Fruit fly (Drosophila melanogaster) whole organism, adult: ENCODE measurements around the gene CG14352.

ENCODE experiments used
- CG11617 ChIP-seq: fragments of 200-800 bp; sonication (Bioruptor generic); optimal IDR thresholded peaks from 2 replicates; lab custom pipeline; 2017; ENCODE audit warnings: mild to moderate bottlenecking, missing biosample characterization, missing genetic modification reagents, missing genetic modification characterization
- CG14711 ChIP-seq: fragments of 200-800 bp; sonication (Bioruptor generic); optimal IDR thresholded peaks from 2 replicates; lab custom pipeline; 2018; ENCODE audit warnings: missing biosample characterization, mild to moderate bottlenecking, missing genetic modification characterization, moderate library complexity
- CG7101 ChIP-seq: fragments of 200-800 bp; sonication (Bioruptor generic); optimal IDR thresholded peaks from 2 replicates; lab custom pipeline; 2018; ENCODE audit warnings: missing biosample characterization, mild to moderate bottlenecking, missing genetic modification characterization, moderate library complexity
- Clk ChIP-seq: fragments of 200-800 bp; sonication (Bioruptor generic); optimal IDR thresholded peaks from 2 replicates; lab custom pipeline; 2017; ENCODE audit warnings: missing biosample characterization, missing genetic modification characterization
- Mnt ChIP-seq: fragments of 200-800 bp; sonication (Bioruptor generic); optimal IDR thresholded peaks from 2 replicates; lab custom pipeline; 2016; ENCODE audit warnings: missing biosample characterization, mild to moderate bottlenecking, missing genetic modification characterization
- cic ChIP-seq: fragments of 200-800 bp; sonication (Bioruptor generic); optimal IDR thresholded peaks from 2 replicates; lab custom pipeline; 2017; ENCODE audit warnings: missing biosample characterization, mild to moderate bottlenecking, missing genetic modification characterization, moderate library complexity
- cnc ChIP-seq, 2 experiments: fragments of >200 bp; optimal IDR thresholded peaks; 2 replicates each; lab custom pipeline; 2017
- kay ChIP-seq: fragments of 200-800 bp; sonication (Bioruptor generic); peaks from one replicate; lab custom pipeline; 2016; ENCODE audit warnings: missing biosample characterization, missing genetic modification characterization, borderline replicate concordance
- ovo ChIP-seq: fragments of 200-800 bp; sonication (Bioruptor generic); optimal IDR thresholded peaks from 2 replicates; lab custom pipeline; 2016; ENCODE audit warnings: missing biosample characterization, missing genetic modification characterization
- toe ChIP-seq: fragments of 200-800 bp; sonication (Bioruptor generic); optimal IDR thresholded peaks from 2 replicates; lab custom pipeline; 2016; ENCODE audit warnings: missing biosample characterization, missing genetic modification characterization

DNA sequence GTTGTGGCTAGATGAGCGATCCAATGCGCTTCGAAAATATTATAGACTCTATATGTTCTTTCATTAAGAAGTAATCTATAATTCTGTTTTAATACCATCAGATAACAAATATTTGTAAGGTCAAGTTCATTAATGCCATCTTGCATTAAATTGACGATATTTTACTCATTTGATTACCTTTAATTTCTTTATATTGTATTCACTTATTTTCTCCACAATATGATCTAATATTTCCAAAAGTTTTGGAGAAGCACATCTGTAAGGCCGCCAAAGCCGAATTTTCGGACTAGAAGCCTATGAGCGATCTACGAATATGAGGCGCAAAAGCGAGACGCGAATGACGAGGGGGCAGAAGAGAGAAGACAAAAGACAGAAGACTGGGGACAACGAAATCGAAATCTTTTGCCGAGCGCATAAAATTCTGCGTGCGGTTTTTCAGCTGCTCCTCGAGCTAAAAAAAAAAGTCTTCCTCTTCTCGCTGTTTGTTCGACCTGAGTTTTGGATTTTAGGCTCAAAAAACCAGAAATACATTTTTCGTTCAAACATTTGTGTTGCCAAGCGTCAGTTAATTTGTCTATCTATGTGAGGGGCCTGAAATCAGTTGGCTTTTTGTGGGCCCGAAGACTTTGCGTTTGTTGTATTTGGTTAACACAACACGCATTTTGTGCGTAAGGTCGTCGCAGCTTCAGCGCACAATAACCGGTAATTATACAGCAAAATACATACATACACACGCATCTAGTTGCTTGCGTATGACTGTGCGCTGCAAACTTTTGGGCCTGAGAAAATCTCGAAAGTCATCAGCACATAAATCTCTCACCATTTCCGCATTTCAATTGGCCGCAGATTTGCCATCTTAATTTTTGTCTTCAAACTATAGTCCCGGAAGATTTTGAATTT is 27.7 kb downstream of the CG14352 start:
- TF ChIP-seq CG11617 (GFP tag; lab: Kevin White, UChicago) = no peak
- no peak for TF ChIP-seq toe (GFP tag; lab: Kevin White, UChicago)
- TF ChIP-seq CG14711 (tag; lab: Kevin White, UChicago) = no peak
- no peak for TF ChIP-seq Mnt (GFP tag; lab: Kevin White, UChicago)
- TF ChIP-seq kay (GFP tag; lab: Kevin White, UChicago) = no peak
- TF ChIP-seq cic = no peak
- no peak for TF ChIP-seq CG7101 (tag; lab: Kevin White, UChicago)
- no peak for TF ChIP-seq cnc (optimal IDR thresholded peaks at IDR 0.05; lab: Kevin White, UChicago)
- no peak for TF ChIP-seq ovo (GFP tag; lab: Kevin White, UChicago)
- TF ChIP-seq Clk (GFP tag; lab: Kevin White, UChicago) = no peak
